Worm (Caenorhabditis elegans) whole organism, L2 larva: Measurements from ENCODE around the gene T16H12.2.
"Not testable (repeated sequence)": the region's sequence is repeated elsewhere in the genome, so short reads cannot be mapped to it uniquely, and the experiment has no call there.

Source experiments
- blmp-1 ChIP-seq: sonication (generic microtip); optimal IDR thresholded peaks from 2 replicates; lab custom pipeline; 2017; ENCODE audit warnings: missing genetic modification characterization, mild to moderate bottlenecking, missing compliant biosample characterization, antibody characterized with exemption, moderate library complexity; ENCODE audit not compliant: insufficient read depth
- nhr-11 ChIP-seq: fragments of 150-350 bp; optimal IDR thresholded peaks from 2 replicates; lab custom pipeline; 2014; ENCODE audit warnings: missing biosample characterization, missing genetic modification characterization

DNA sequence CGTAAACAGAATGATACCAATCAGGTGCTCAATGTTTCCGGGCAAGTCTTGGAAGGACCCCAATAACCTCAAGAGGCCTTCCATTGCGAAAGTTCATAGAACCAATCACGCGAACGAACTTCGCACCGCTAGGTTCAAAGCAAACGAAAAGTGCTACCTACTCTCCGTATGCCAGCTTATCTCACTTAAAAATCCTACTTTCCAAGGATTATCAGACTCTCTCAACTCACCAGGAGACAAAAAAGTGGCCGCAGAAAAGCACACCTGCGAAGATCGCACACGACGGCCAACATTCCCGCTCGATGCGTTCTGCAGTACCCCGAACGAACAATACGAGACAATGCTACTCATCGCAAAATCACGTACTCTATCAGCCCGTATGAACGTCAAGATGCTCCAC is 32.8 kb upstream of the T16H12.2 start, which contains the start of gene T16G12.12:
- TF ChIP-seq blmp-1, nhr-11 (tag; lab: Kevin White, UChicago): not testable (repeated sequence)
